Comparison of ENCODE assay signal across 2 fruit fly cellular contexts in the genomic region with DNA sequence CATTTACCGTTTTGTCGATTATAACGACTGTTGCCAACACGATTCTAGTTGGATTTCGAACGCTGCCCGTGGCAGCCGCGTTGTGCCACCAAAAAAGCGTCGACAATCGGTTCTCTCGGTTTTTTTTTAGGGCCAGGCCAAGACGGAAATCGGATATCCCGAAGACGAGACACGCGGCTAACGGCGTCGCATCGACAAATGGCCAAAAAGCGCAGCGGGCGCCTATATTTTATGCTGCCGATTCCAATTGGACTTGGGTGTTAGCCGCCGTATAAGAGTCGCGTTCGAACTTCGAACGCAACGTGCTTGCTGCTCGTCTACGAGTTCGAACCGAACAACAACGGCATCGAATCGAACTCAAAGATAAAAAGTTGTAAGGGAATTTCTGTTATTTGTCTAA.
TF ChIP-seq lines count a peak whose summit lies in the region.

No protein-coding gene starts in this region.

TF ChIP-seq in whole organism, embryonic, 481 proteins besides CTCF, POLR2A, EP300 and RAD21 (continued from another document):
- TF ChIP-seq sd (tag; optimal IDR thresholded peaks at IDR 0.05; lab: Kevin White, UChicago), result no peak
- peak; percentile 4 for TF ChIP-seq nau (GFP tag; optimal IDR thresholded peaks at IDR 0.05; lab: Kevin White, UChicago)
- peak; percentile 78 for TF ChIP-seq Jarid2 (GFP tag; optimal IDR thresholded peaks at IDR 0.05; lab: Kevin White, UChicago)
- TF ChIP-seq CG15073 (GFP tag; optimal IDR thresholded peaks at IDR 0.05; lab: Kevin White, UChicago), result no peak
- TF ChIP-seq PHDP (tag; optimal IDR thresholded peaks at IDR 0.05; lab: Kevin White, UChicago), result no peak
- TF ChIP-seq caup (GFP tag; optimal IDR thresholded peaks at IDR 0.05; lab: Kevin White, UChicago; ENCODE audit: severe bottlenecking), result no peak
- no peak for TF ChIP-seq vfl (GFP tag; optimal IDR thresholded peaks at IDR 0.05; lab: Kevin White, UChicago)
- peak; percentile 43; the same call in 1 of the 2 replicates for TF ChIP-seq chm (GFP tag; IDR thresholded peaks at IDR 0.05; lab: Robert Waterston, UW)
- TF ChIP-seq Six4 (GFP tag; optimal IDR thresholded peaks at IDR 0.05; lab: Kevin White, UChicago), result no peak
- TF ChIP-seq chinmo (GFP tag; IDR thresholded peaks at IDR 0.05; lab: Robert Waterston, UW; ENCODE audit: partially characterized antibody), result peak; percentile 85; the same call in 2 of the 4 replicates
- TF ChIP-seq CG8281 (tag; optimal IDR thresholded peaks at IDR 0.05; lab: Kevin White, UChicago), result no peak
- TF ChIP-seq mld (GFP tag; IDR thresholded peaks at IDR 0.05; lab: Robert Waterston, UW; ENCODE audit: partially characterized antibody), result no peak
- TF ChIP-seq Adf1 (GFP tag; IDR thresholded peaks at IDR 0.05; lab: Robert Waterston, UW), result peak; percentile 49; the same call in 1 of the 2 replicates
- 0 out of 3 replicates have a peak, but pooled peaks have one; percentile 25 for TF ChIP-seq zen2 (GFP tag; IDR thresholded peaks at IDR 0.05; lab: Robert Waterston, UW; ENCODE audit: partially characterized antibody)
- TF ChIP-seq aop (GFP tag; IDR thresholded peaks at IDR 0.05; lab: Robert Waterston, UW), result 0 out of 2 replicates have a peak, but pooled peaks have one; percentile 25
- no peak for TF ChIP-seq tna (GFP tag; IDR thresholded peaks at IDR 0.05; lab: Robert Waterston, UW; ENCODE audit: partially characterized antibody)

TF ChIP-seq in whole organism, prepupa, 60 proteins besides CTCF, POLR2A, EP300 and RAD21 (continued from another document):
- TF ChIP-seq esn (GFP tag; optimal IDR thresholded peaks at IDR 0.05; lab: Kevin White, UChicago), result no peak
- TF ChIP-seq ss (GFP tag; optimal IDR thresholded peaks at IDR 0.05; lab: Kevin White, UChicago), result no peak
- TF ChIP-seq OdsH (GFP tag; optimal IDR thresholded peaks at IDR 0.05; lab: Kevin White, UChicago), result no peak
- TF ChIP-seq CG32006 (GFP tag; optimal IDR thresholded peaks at IDR 0.05; lab: Kevin White, UChicago), result no peak
